Fruit fly (Drosophila melanogaster) whole organism, embryonic: Measurements from ENCODE around the gene WRNexo.

Source experiments
- Ada2b ChIP-seq: fragments of 200-800 bp; sonication (Bioruptor generic); IDR thresholded peaks from 2 replicates; pipeline ENCODE4 v1.3.6; 2022; ENCODE audit warnings: missing biosample characterization, missing genetic modification characterization
- Aef1 ChIP-seq: fragments of 200-800 bp; sonication (Bioruptor generic); IDR thresholded peaks from 3 replicates; pipeline ENCODE4 v1.3.6; 2022; ENCODE audit warnings: missing biosample characterization, missing genetic modification characterization
- Atf-2 ChIP-seq: fragments of 200-800 bp; sonication (Bioruptor generic); optimal IDR thresholded peaks from 2 replicates; lab custom pipeline; 2016; ENCODE audit warnings: missing biosample characterization, missing genetic modification characterization
- Bdp1 ChIP-seq: fragments of 200-800 bp; sonication (Bioruptor generic); optimal IDR thresholded peaks from 3 replicates; lab custom pipeline; 2016; ENCODE audit warnings: missing biosample characterization, missing genetic modification characterization
- C15 ChIP-seq: fragments of 200-800 bp; sonication (Bioruptor generic); IDR thresholded peaks from 3 replicates; pipeline ENCODE4 v1.3.6; 2022; ENCODE audit warnings: missing biosample characterization, missing genetic modification characterization
- CG1024 ChIP-seq: fragments of 200-800 bp; sonication (Bioruptor generic); IDR thresholded peaks from 2 replicates; pipeline ENCODE4 v1.3.6; 2022; ENCODE audit warnings: missing biosample characterization, missing genetic modification characterization
- CG11093 ChIP-seq: fragments of 200-800 bp; sonication (Bioruptor generic); IDR thresholded peaks from 3 replicates; pipeline ENCODE4 v1.3.6; 2022; ENCODE audit warnings: missing biosample characterization, missing genetic modification characterization
- CG12104 ChIP-seq: fragments of 200-800 bp; sonication (Bioruptor generic); optimal IDR thresholded peaks from 3 replicates; lab custom pipeline; 2016; ENCODE audit warnings: missing biosample characterization, missing genetic modification characterization
- CG13296 ChIP-seq: fragments of 200-800 bp; sonication (Bioruptor generic); optimal IDR thresholded peaks from 3 replicates; lab custom pipeline; 2018; ENCODE audit warnings: missing biosample characterization, mild to moderate bottlenecking, missing genetic modification characterization
- CG13775 ChIP-seq: fragments of 200-800 bp; sonication (Bioruptor generic); optimal IDR thresholded peaks from 3 replicates; lab custom pipeline; 2017; ENCODE audit warnings: missing biosample characterization, mild to moderate bottlenecking, missing genetic modification characterization
- CG14014 ChIP-seq: fragments of 200-800 bp; sonication (Bioruptor generic); IDR thresholded peaks from 2 replicates; pipeline ENCODE4 v1.3.6; 2022; ENCODE audit warnings: missing biosample characterization, missing genetic modification characterization
- CG14860 ChIP-seq: fragments of 200-800 bp; sonication (Bioruptor generic); IDR thresholded peaks from 3 replicates; pipeline ENCODE4 v1.3.6; 2022; ENCODE audit warnings: missing biosample characterization, missing genetic modification characterization; ENCODE audit not compliant: partially characterized antibody
- CG17385 ChIP-seq: fragments of 200-800 bp; sonication (Bioruptor generic); optimal IDR thresholded peaks from 3 replicates; lab custom pipeline; 2018; ENCODE audit warnings: missing biosample characterization, mild to moderate bottlenecking, missing genetic modification characterization
- CG17829 ChIP-seq: fragments of 200-800 bp; optimal IDR thresholded peaks from 2 replicates; lab custom pipeline; 2019; ENCODE audit warnings: missing biosample characterization, mild to moderate bottlenecking, missing genetic modification characterization, moderate library complexity
- CG17912 ChIP-seq: fragments of 200-800 bp; sonication (Bioruptor generic); optimal IDR thresholded peaks from 2 replicates; lab custom pipeline; 2018; ENCODE audit warnings: missing biosample characterization, mild to moderate bottlenecking, missing genetic modification characterization
- CG2678 ChIP-seq: fragments of 200-800 bp; sonication (Bioruptor generic); optimal IDR thresholded peaks from 3 replicates; lab custom pipeline; 2019; ENCODE audit warnings: missing biosample characterization, mild to moderate bottlenecking, missing genetic modification characterization, moderate library complexity
- CG2712 ChIP-seq: fragments of 200-800 bp; optimal IDR thresholded peaks from 3 replicates; lab custom pipeline; 2019; ENCODE audit warnings: missing biosample characterization, mild to moderate bottlenecking, missing genetic modification characterization, moderate library complexity
- CG42726 ChIP-seq: fragments of 200-800 bp; sonication (Bioruptor generic); IDR thresholded peaks from 2 replicates; pipeline ENCODE4 v1.3.6; 2022; ENCODE audit warnings: missing biosample characterization, missing genetic modification characterization; ENCODE audit not compliant: partially characterized antibody
- CG4404 ChIP-seq: fragments of 200-800 bp; sonication (Bioruptor generic); IDR thresholded peaks from 2 replicates; pipeline ENCODE4 v1.3.6; 2022; ENCODE audit warnings: missing biosample characterization, missing genetic modification characterization
- CG4854 ChIP-seq: fragments of 200-800 bp; sonication (Bioruptor generic); optimal IDR thresholded peaks from 2 replicates; lab custom pipeline; 2016; ENCODE audit warnings: missing biosample characterization, missing genetic modification characterization, inconsistent platforms
- CG6272 ChIP-seq: fragments of 200-800 bp; sonication (Bioruptor generic); IDR thresholded peaks from 2 replicates; pipeline ENCODE4 v1.3.6; 2022; ENCODE audit warnings: missing biosample characterization, missing genetic modification characterization
- CG7963 ChIP-seq: fragments of 200-800 bp; sonication (Bioruptor generic); IDR thresholded peaks from 3 replicates; pipeline ENCODE4 v1.3.6; 2022; ENCODE audit warnings: missing biosample characterization, missing genetic modification characterization; ENCODE audit not compliant: partially characterized antibody
- CG7987 ChIP-seq: fragments of 200-800 bp; sonication (Bioruptor generic); optimal IDR thresholded peaks from 2 replicates; lab custom pipeline; 2018; ENCODE audit warnings: missing biosample characterization, mild to moderate bottlenecking, missing genetic modification characterization, moderate library complexity
- CG8359 ChIP-seq: fragments of 200-800 bp; sonication (Bioruptor generic); optimal IDR thresholded peaks from 2 replicates; lab custom pipeline; 2017; ENCODE audit warnings: missing biosample characterization, mild to moderate bottlenecking, missing genetic modification characterization, borderline replicate concordance
- CG8924 ChIP-seq: fragments of 200-800 bp; optimal IDR thresholded peaks from 3 replicates; lab custom pipeline; 2019; ENCODE audit warnings: missing biosample characterization, mild to moderate bottlenecking, missing genetic modification characterization, moderate library complexity
- CG9797 ChIP-seq: fragments of 200-800 bp; sonication (Bioruptor generic); optimal IDR thresholded peaks from 3 replicates; lab custom pipeline; 2018; ENCODE audit warnings: missing biosample characterization, mild to moderate bottlenecking, missing genetic modification characterization
- CG9932 ChIP-seq: fragments of 200-800 bp; sonication (Bioruptor generic); IDR thresholded peaks from 2 replicates; pipeline ENCODE4 v1.3.6; 2022; ENCODE audit warnings: missing biosample characterization, missing genetic modification characterization
- CTCF ChIP-seq: fragments of 200-800 bp; sonication (Bioruptor generic); optimal IDR thresholded peaks from 2 replicates; lab custom pipeline; 2017; ENCODE audit warnings: missing biosample characterization, mild to moderate bottlenecking, missing genetic modification characterization, moderate library complexity
- Chrac-16 ChIP-seq: fragments of 200-800 bp; sonication (Bioruptor generic); optimal IDR thresholded peaks from 3 replicates; lab custom pipeline; 2016; ENCODE audit warnings: missing biosample characterization, missing genetic modification characterization
- D19B ChIP-seq: fragments of 200-800 bp; sonication (Bioruptor generic); optimal IDR thresholded peaks from 2 replicates; lab custom pipeline; 2017; ENCODE audit warnings: missing biosample characterization, mild to moderate bottlenecking, missing genetic modification characterization
- E2f1 ChIP-seq: fragments of 200-800 bp; sonication (Bioruptor generic); IDR thresholded peaks from 2 replicates; pipeline ENCODE4 v1.3.6; 2022; ENCODE audit warnings: missing biosample characterization, missing genetic modification characterization
- Ets97D ChIP-seq: fragments of 200-800 bp; sonication (Bioruptor generic); optimal IDR thresholded peaks from 3 replicates; lab custom pipeline; 2016; ENCODE audit warnings: missing biosample characterization, missing genetic modification characterization
- Fer2 ChIP-seq: fragments of 200-800 bp; sonication (Bioruptor generic); optimal IDR thresholded peaks from 2 replicates; lab custom pipeline; 2018; ENCODE audit warnings: missing biosample characterization, mild to moderate bottlenecking, missing genetic modification characterization, moderate library complexity
- Hsf ChIP-seq: fragments of 200-800 bp; sonication (Bioruptor generic); optimal IDR thresholded peaks from 3 replicates; lab custom pipeline; 2016; ENCODE audit warnings: missing biosample characterization, missing genetic modification characterization
- Poxn ChIP-seq: fragments of 200-800 bp; sonication (Bioruptor generic); IDR thresholded peaks from 2 replicates; pipeline ENCODE4 v1.3.6; 2022; ENCODE audit warnings: missing biosample characterization, missing genetic modification characterization
- Sry-δ ChIP-seq: fragments of 200-800 bp; sonication (Bioruptor generic); optimal IDR thresholded peaks from 2 replicates; lab custom pipeline; 2016; ENCODE audit warnings: missing biosample characterization, missing genetic modification characterization
- Vsx1 ChIP-seq: fragments of 200-800 bp; sonication (Bioruptor generic); optimal IDR thresholded peaks from 2 replicates; lab custom pipeline; 2017; ENCODE audit warnings: missing biosample characterization, mild to moderate bottlenecking, missing genetic modification characterization, missing genetic modification reagents
- abd-A ChIP-seq: fragments of 200-800 bp; sonication (Bioruptor generic); optimal IDR thresholded peaks from 3 replicates; lab custom pipeline; 2019; ENCODE audit warnings: missing biosample characterization, mild to moderate bottlenecking, missing genetic modification characterization, moderate library complexity
- dmrt99B ChIP-seq: fragments of 200-800 bp; sonication (Bioruptor generic); optimal IDR thresholded peaks from 2 replicates; lab custom pipeline; 2018; ENCODE audit warnings: missing biosample characterization, mild to moderate bottlenecking, missing genetic modification characterization, moderate library complexity
- fd64A ChIP-seq: fragments of 200-800 bp; sonication (Bioruptor generic); optimal IDR thresholded peaks from 3 replicates; lab custom pipeline; 2018; ENCODE audit warnings: missing biosample characterization, mild to moderate bottlenecking, missing genetic modification characterization
- ftz-f1 ChIP-seq: fragments of 200-800 bp; sonication (Bioruptor generic); optimal IDR thresholded peaks from 2 replicates; lab custom pipeline; 2016; ENCODE audit warnings: missing biosample characterization, missing genetic modification characterization
- gfzf ChIP-seq: fragments of 200-800 bp; sonication (Bioruptor generic); optimal IDR thresholded peaks from 2 replicates; lab custom pipeline; 2016; ENCODE audit warnings: missing biosample characterization, mild to moderate bottlenecking, missing genetic modification characterization, moderate library complexity
- kni ChIP-seq: fragments of 200-800 bp; sonication (Bioruptor generic); optimal IDR thresholded peaks from 3 replicates; lab custom pipeline; 2017; ENCODE audit warnings: mild to moderate bottlenecking, missing biosample characterization, missing genetic modification reagents, missing genetic modification characterization
- lola ChIP-seq, 3 experiments: fragments of >200 bp in 2 of 3; fragments of 200-800 bp in 1 of 3; sonication (Bioruptor generic) in 1 of 3; optimal IDR thresholded peaks; 2 replicates each; lab custom pipeline; 2017 to 2019; ENCODE audit warnings: missing biosample characterization in 3 of 3, missing genetic modification characterization in 3 of 3, mild to moderate bottlenecking in 1 of 3, moderate library complexity in 1 of 3
- luna ChIP-seq: fragments of 200-800 bp; sonication (Bioruptor generic); optimal IDR thresholded peaks from 2 replicates; lab custom pipeline; 2016; ENCODE audit warnings: missing biosample characterization, missing genetic modification characterization
- pb ChIP-seq: fragments of 200-800 bp; sonication (Bioruptor generic); optimal IDR thresholded peaks from 3 replicates; lab custom pipeline; 2016; ENCODE audit warnings: missing biosample characterization, missing genetic modification characterization
- pros ChIP-seq: fragments of 200-800 bp; sonication (Bioruptor generic); optimal IDR thresholded peaks from 3 replicates; lab custom pipeline; 2019; ENCODE audit warnings: missing biosample characterization, mild to moderate bottlenecking, missing genetic modification characterization, moderate library complexity
- pzg ChIP-seq: fragments of 200-800 bp; sonication (Bioruptor generic); optimal IDR thresholded peaks from 3 replicates; lab custom pipeline; 2018; ENCODE audit warnings: missing biosample characterization, mild to moderate bottlenecking, missing genetic modification characterization, moderate library complexity
- sens-2 ChIP-seq: fragments of 200-800 bp; sonication (Bioruptor generic); IDR thresholded peaks from 2 replicates; pipeline ENCODE4 v1.3.6; 2022; ENCODE audit warnings: missing biosample characterization, missing genetic modification characterization
- slou ChIP-seq: fragments of 200-800 bp; sonication (Bioruptor generic); optimal IDR thresholded peaks from 3 replicates; lab custom pipeline; 2016; ENCODE audit warnings: missing biosample characterization, missing genetic modification characterization
- wek ChIP-seq: fragments of 200-800 bp; sonication (Bioruptor generic); optimal IDR thresholded peaks from 3 replicates; lab custom pipeline; 2018; ENCODE audit warnings: missing biosample characterization, mild to moderate bottlenecking, missing genetic modification characterization, moderate library complexity

WRNexo gene

DNA sequence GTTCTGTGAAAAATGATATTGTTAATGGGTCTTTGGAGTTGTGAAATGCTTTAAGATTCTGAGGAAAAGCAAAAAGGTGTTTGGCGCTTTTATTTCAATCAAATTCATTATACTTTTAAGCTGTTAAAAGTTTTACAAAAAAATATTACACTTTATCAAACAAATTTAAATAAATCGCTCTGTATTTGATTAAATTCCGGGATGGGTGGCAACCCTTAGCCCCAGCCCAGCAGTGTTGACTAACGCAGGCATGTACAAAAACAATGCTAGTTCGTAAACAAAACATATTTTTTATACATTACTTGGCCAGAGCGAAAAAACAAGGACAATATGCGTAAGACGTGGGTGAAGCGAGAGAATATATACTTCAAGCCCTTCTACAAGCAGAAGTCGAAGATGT lies 38.8 kb upstream of the WRNexo start, which contains the start of gene CG7685 (continued):
- peak; percentile 53 for TF ChIP-seq dmrt99B
- peak; percentile 53 for TF ChIP-seq CG13775 (GFP tag; lab: Kevin White, UChicago)
- TF ChIP-seq Aef1 (GFP tag; lab: Robert Waterston, UW), result peak; percentile 84
- TF ChIP-seq CG7987 (GFP tag; lab: Kevin White, UChicago), result peak; percentile 77
- TF ChIP-seq ftz-f1 (GFP tag; lab: Kevin White, UChicago), result peak; percentile 29
- TF ChIP-seq CG14014, result peak; percentile 57; the same call in 1 of the 2 replicates
- no peak for TF ChIP-seq kni (GFP tag; lab: Kevin White, UChicago)
- TF ChIP-seq CG7963, result no peak
- no peak for TF ChIP-seq CG4404
- TF ChIP-seq CG17912, result peak; percentile 8
- no peak for TF ChIP-seq CG6272
- TF ChIP-seq Ets97D (GFP tag; lab: Kevin White, UChicago), result peak; percentile 66
- TF ChIP-seq CG2678 (tag; lab: Kevin White, UChicago), result peak; percentile 68
- TF ChIP-seq E2f1, result 0 out of 2 replicates have a peak, but pooled peaks have one; percentile 14
- no peak for TF ChIP-seq C15
- TF ChIP-seq pros (GFP tag; lab: Kevin White, UChicago), result no peak
- no peak for TF ChIP-seq fd64A (GFP tag; lab: Kevin White, UChicago)
- no peak for TF ChIP-seq abd-A
- peak; percentile 68 for TF ChIP-seq CG4854 (GFP tag; lab: Kevin White, UChicago)
- TF ChIP-seq CG17829 (tag; lab: Kevin White, UChicago), result peak; percentile 59
- TF ChIP-seq Sry-δ (GFP tag; lab: Kevin White, UChicago), result peak; percentile 36
- TF ChIP-seq CG8924 (tag; lab: Kevin White, UChicago), result peak; percentile 75
- TF ChIP-seq Atf-2, result peak; percentile 64
- no peak for TF ChIP-seq CG11093 (GFP tag; lab: Robert Waterston, UW)
- peak; percentile 12 for TF ChIP-seq CTCF (GFP tag; lab: Kevin White, UChicago)
- TF ChIP-seq Chrac-16 (GFP tag; lab: Kevin White, UChicago), result peak; percentile 55
- TF ChIP-seq CG17385 (GFP tag; lab: Kevin White, UChicago), result peak; percentile 70
- peak; percentile 33 for TF ChIP-seq Fer2 (tag; lab: Kevin White, UChicago)
- peak; percentile 62 for TF ChIP-seq pzg (GFP tag; lab: Kevin White, UChicago)
- peak; percentile 62 for TF ChIP-seq CG2712 (tag; lab: Kevin White, UChicago)
- peak; percentile 22 for TF ChIP-seq gfzf (GFP tag; lab: Kevin White, UChicago)
- TF ChIP-seq CG13296 (GFP tag; lab: Kevin White, UChicago), result peak; percentile 77
- TF ChIP-seq lola (GFP tag; optimal IDR thresholded peaks at IDR 0.05; lab: Kevin White, UChicago), result peak in 1 of 3 experiments; percentile 18
- no peak for TF ChIP-seq slou
- peak; percentile 56 for TF ChIP-seq Hsf (GFP tag; lab: Kevin White, UChicago)
- peak; percentile 85 for TF ChIP-seq CG9932 (GFP tag; lab: Robert Waterston, UW)
- TF ChIP-seq CG12104, result peak; percentile 57
- peak; percentile 21 for TF ChIP-seq Bdp1 (GFP tag; lab: Kevin White, UChicago)
- TF ChIP-seq CG14860 (GFP tag; lab: Robert Waterston, UW), result no peak
- TF ChIP-seq Ada2b (GFP tag; lab: Robert Waterston, UW), result no peak; the same call in 1 of the 2 replicates
- no peak for TF ChIP-seq Poxn
- TF ChIP-seq CG1024 (GFP tag; lab: Robert Waterston, UW), result no peak
- no peak for TF ChIP-seq sens-2 (GFP tag; lab: Robert Waterston, UW)
- TF ChIP-seq CG42726 (GFP tag; lab: Robert Waterston, UW), result no peak
- TF ChIP-seq wek, result no peak
- no peak for TF ChIP-seq CG9797
- TF ChIP-seq luna, result no peak
- TF ChIP-seq CG8359 (GFP tag; lab: Kevin White, UChicago), result no peak
- TF ChIP-seq Vsx1 (GFP tag; lab: Kevin White, UChicago), result peak; percentile 8
- no peak for TF ChIP-seq pb
- peak; percentile 10 for TF ChIP-seq D19B (GFP tag; lab: Kevin White, UChicago)
